Fruit fly (Drosophila melanogaster) S2 (cell line): ENCODE data around the gene Apt1.

ENCODE experiments used
- CG8478 ChIP-seq: fragments of >200 bp; optimal IDR thresholded peaks from 2 replicates; lab custom pipeline; 2018
- CTCF ChIP-seq, 2 experiments: fragments of >200 bp; optimal IDR thresholded peaks; 2 replicates each; lab custom pipeline; 2018

DNA sequence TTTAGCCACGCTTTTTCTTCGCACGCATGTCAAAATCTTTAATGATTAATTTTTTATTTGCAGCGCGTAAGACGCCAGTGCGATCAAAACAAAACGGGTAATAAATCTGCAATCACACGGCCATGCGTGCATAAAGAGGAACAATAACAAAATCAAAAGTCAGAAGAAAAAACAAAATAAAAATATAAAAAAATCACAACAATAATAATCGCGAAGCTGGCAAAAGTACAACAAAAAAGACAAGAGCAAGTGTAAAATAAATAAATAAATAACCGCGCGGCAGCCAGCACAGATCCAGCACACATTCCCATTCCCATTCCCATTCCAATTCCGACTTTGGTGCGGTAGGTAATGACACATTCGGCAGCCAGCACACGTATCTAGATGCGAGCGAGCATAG, 6.7 kb downstream of the Apt1 start:
- no peak for TF ChIP-seq CTCF (optimal IDR thresholded peaks at IDR 0.05; lab: Kevin White, UChicago)
- no peak for TF ChIP-seq CG8478 (lab: Kevin White, UChicago)
